Worm (Caenorhabditis elegans): ENCODE data around the gene sdz-18.
A peak's percentile ranks its signal among the peaks of the same experiment; 100 is the strongest.

sdz-18 gene

ce11 chrII:1731932-1732331, 25.6 kb upstream of the sdz-18 start, which contains the start of gene ceh-82:
Gene ceh-82 (plus strand): TSS chrII:1732232.
- TF ChIP-seq ceh-39 (tag; optimal IDR thresholded peaks at IDR 0.05) (no peak), mab-5 (tag; optimal IDR thresholded peaks at IDR 0.05) (no peak), ceh-43 (GFP tag; optimal IDR thresholded peaks at IDR 0.05) (no peak), unc-62 (GFP tag; optimal IDR thresholded peaks at IDR 0.05) (no peak), mep-1 (tag; optimal IDR thresholded peaks at IDR 0.05) (no peak), lsy-2 (tag; optimal IDR thresholded peaks at IDR 0.05) (no peak), nhr-28 (tag; optimal IDR thresholded peaks at IDR 0.05) (no peak), nhr-237 (tag; optimal IDR thresholded peaks at IDR 0.05) (no peak), ham-2 (GFP tag; optimal IDR thresholded peaks at IDR 0.05) (no peak), nhr-2 (tag; optimal IDR thresholded peaks at IDR 0.05) (no peak), blmp-1 (tag; optimal IDR thresholded peaks at IDR 0.05) (no peak), pha-4 (tag; optimal IDR thresholded peaks at IDR 0.05) (no peak), elt-3 (tag; optimal IDR thresholded peaks at IDR 0.05) (no peak), ceh-83 (GFP tag; optimal IDR thresholded peaks at IDR 0.05) (no peak), unc-120 (tag; optimal IDR thresholded peaks at IDR 0.05; ENCODE audit: poor library complexity, severe bottlenecking) (no peak)

- TF ChIP-seq ces-1 (GFP tag; optimal IDR thresholded peaks at IDR 0.05), result no peak
- no peak for TF ChIP-seq pha-4 (tag; optimal IDR thresholded peaks at IDR 0.05)
- no peak for TF ChIP-seq cnd-1 (tag; optimal IDR thresholded peaks at IDR 0.05)
- no peak for TF ChIP-seq ceh-39 (tag; optimal IDR thresholded peaks at IDR 0.05)
- TF ChIP-seq nhr-12 (tag; optimal IDR thresholded peaks at IDR 0.05), result no peak
- no peak for TF ChIP-seq blmp-1 (tag; optimal IDR thresholded peaks at IDR 0.05)
- TF ChIP-seq nhr-2 (tag; optimal IDR thresholded peaks at IDR 0.05), result no peak
- no peak for TF ChIP-seq mep-1 (tag; optimal IDR thresholded peaks at IDR 0.05)
- TF ChIP-seq zip-8 (tag; optimal IDR thresholded peaks at IDR 0.05), result no peak
- no peak for TF ChIP-seq nhr-28 (tag; optimal IDR thresholded peaks at IDR 0.05)
- TF ChIP-seq sptf-1 (tag; optimal IDR thresholded peaks at IDR 0.05), result no peak
- no peak for TF ChIP-seq lin-13 (tag; optimal IDR thresholded peaks at IDR 0.05)
- no peak for TF ChIP-seq sem-2 (GFP tag; optimal IDR thresholded peaks at IDR 0.05)
Measured at ce11 chrII:1730103-1730502, 23.8 kb upstream of the sdz-18 start, which contains the start of gene ceh-81. Gene ceh-81 (plus strand): TSS chrII:1730403.

ce11 chrII:1728253-1728652, 22.0 kb upstream of the sdz-18 start, which contains the start of gene btb-9:
Gene btb-9 (plus strand): TSS chrII:1728506.
- TF ChIP-seq M03D4.4 (tag; optimal IDR thresholded peaks at IDR 0.05) (no peak), nhr-12 (tag; optimal IDR thresholded peaks at IDR 0.05) (no peak), elt-1 (tag; optimal IDR thresholded peaks at IDR 0.05; ENCODE audit: borderline replicate concordance, insufficient read depth) (no peak), ceh-83 (GFP tag; optimal IDR thresholded peaks at IDR 0.05) (no peak), flh-1 (GFP tag; optimal IDR thresholded peaks at IDR 0.05) (no peak), sem-2 (GFP tag; optimal IDR thresholded peaks at IDR 0.05) (no peak), lin-13 (tag; optimal IDR thresholded peaks at IDR 0.05) (no peak)

- TF ChIP-seq hlh-1 (tag; optimal IDR thresholded peaks at IDR 0.05) (no peak), snpc-4 (tag; optimal IDR thresholded peaks at IDR 0.05) (no peak), mls-2 (tag; optimal IDR thresholded peaks at IDR 0.05) (no peak), nhr-2 (tag; optimal IDR thresholded peaks at IDR 0.05) (no peak), drap-1 (GFP tag; optimal IDR thresholded peaks at IDR 0.05) (no peak), nhr-12 (tag; optimal IDR thresholded peaks at IDR 0.05) (no peak), ceh-39 (tag; optimal IDR thresholded peaks at IDR 0.05) (peak; percentile 12)
Measured at ce11 chrII:1725735-1726134, 19.4 kb upstream of the sdz-18 start, which contains the start of gene F45C12.17. Gene F45C12.17 (plus strand): TSS chrII:1726111.

- TF ChIP-seq sem-2 (GFP tag; optimal IDR thresholded peaks at IDR 0.05) (no peak), ceh-43 (GFP tag; optimal IDR thresholded peaks at IDR 0.05) (no peak), nhr-2 (tag; optimal IDR thresholded peaks at IDR 0.05) (no peak), hlh-1 (tag; optimal IDR thresholded peaks at IDR 0.05) (no peak), tbx-8 (GFP tag; optimal IDR thresholded peaks at IDR 0.05) (no peak), nhr-12 (tag; optimal IDR thresholded peaks at IDR 0.05) (no peak), mab-5 (tag; optimal IDR thresholded peaks at IDR 0.05) (no peak), drap-1 (GFP tag; optimal IDR thresholded peaks at IDR 0.05) (no peak), unc-62 (GFP tag; optimal IDR thresholded peaks at IDR 0.05) (no peak), zip-8 (tag; optimal IDR thresholded peaks at IDR 0.05) (no peak), nhr-28 (tag; optimal IDR thresholded peaks at IDR 0.05) (no peak), elt-1 (tag; optimal IDR thresholded peaks at IDR 0.05; ENCODE audit: borderline replicate concordance, insufficient read depth) (no peak), bed-3 (GFP tag; optimal IDR thresholded peaks at IDR 0.05) (no peak)
Measured at ce11 chrII:1724314-1724713, 18.0 kb upstream of the sdz-18 start, which contains the start of gene fbxb-11. Gene fbxb-11 (plus strand): TSS chrII:1724614.
